Worm (Caenorhabditis elegans) whole organism, L4 larva: Measurements from ENCODE around the gene cyn-9.

Experiments used
- F37D6.2 ChIP-seq: sonication (generic microtip); optimal IDR thresholded peaks from 2 replicates; lab custom pipeline; 2016; ENCODE audit warnings: mild to moderate bottlenecking, missing genetic modification characterization, missing compliant biosample characterization
- F49E8.2 ChIP-seq: sonication (generic microtip); optimal IDR thresholded peaks from 2 replicates; lab custom pipeline; 2016; ENCODE audit warnings: missing compliant biosample characterization, mild to moderate bottlenecking, missing genetic modification characterization, borderline replicate concordance
- R02D3.7 ChIP-seq: fragments of 150-350 bp; sonication (generic microtip); optimal IDR thresholded peaks from 3 replicates; lab custom pipeline; 2014; ENCODE audit warnings: missing biosample characterization, missing genetic modification characterization
- Y105C5A.15 ChIP-seq: fragments of 200-800 bp; sonication (Bioruptor generic); IDR thresholded peaks from 2 replicates; pipeline ENCODE4 v1.3.6; 2022; ENCODE audit warnings: missing genetic modification characterization, missing compliant biosample characterization
- Y48G9A.11 ChIP-seq: fragments of 200-800 bp; sonication (Bioruptor generic); IDR thresholded peaks from 2 replicates; pipeline ENCODE4 v1.3.6; 2022; ENCODE audit warnings: missing genetic modification reagents, missing genetic modification characterization, missing compliant biosample characterization
- Y5F2A.4 ChIP-seq: fragments of 200-800 bp; sonication (Bioruptor generic); optimal IDR thresholded peaks from 2 replicates; lab custom pipeline; 2018; ENCODE audit warnings: mild to moderate bottlenecking, missing genetic modification characterization, missing compliant biosample characterization
- Y75B8A.6 ChIP-seq: fragments of 200-800 bp; sonication (Bioruptor generic); IDR thresholded peaks from 2 replicates; pipeline ENCODE4 v1.3.6; 2022; ENCODE audit warnings: missing genetic modification reagents, missing genetic modification characterization, missing compliant biosample characterization
- arid-1 ChIP-seq: fragments of 200-800 bp; sonication (Bioruptor generic); conservative IDR thresholded peaks from 2 replicates; pipeline ENCODE4 v1.3.6; 2022; ENCODE audit warnings: missing genetic modification reagents, missing genetic modification characterization, missing compliant biosample characterization
- ceh-20 ChIP-seq: fragments of 200-800 bp; sonication (Bioruptor generic); IDR thresholded peaks from 2 replicates; pipeline ENCODE4 v1.3.6; 2022; ENCODE audit warnings: missing genetic modification reagents, missing genetic modification characterization, missing compliant biosample characterization
- ceh-32 ChIP-seq: sonication (generic microtip); optimal IDR thresholded peaks from 2 replicates; lab custom pipeline; 2016; ENCODE audit warnings: mild to moderate bottlenecking, missing genetic modification characterization, missing compliant biosample characterization; ENCODE audit not compliant: poor library complexity
- ceh-44 ChIP-seq: fragments of 200-800 bp; sonication (Bioruptor generic); IDR thresholded peaks from 2 replicates; pipeline ENCODE4 v1.3.6; 2022; ENCODE audit warnings: missing genetic modification reagents, missing genetic modification characterization, missing compliant biosample characterization
- ceh-62 ChIP-seq: sonication (generic microtip); optimal IDR thresholded peaks from 2 replicates; lab custom pipeline; 2017; ENCODE audit warnings: missing biosample characterization, missing genetic modification characterization
- cey-2 ChIP-seq: sonication (generic microtip); optimal IDR thresholded peaks from 3 replicates; lab custom pipeline; 2017; ENCODE audit warnings: missing genetic modification characterization, mild to moderate bottlenecking, missing compliant biosample characterization, antibody characterized with exemption, borderline replicate concordance; ENCODE audit not compliant: insufficient read depth
- ctbp-1 ChIP-seq: fragments of 200-800 bp; sonication (Bioruptor generic); IDR thresholded peaks from 2 replicates; pipeline ENCODE4 v1.3.6; 2022; ENCODE audit warnings: missing genetic modification reagents, missing genetic modification characterization, missing compliant biosample characterization
- daf-12 ChIP-seq: fragments of 150-350 bp; optimal IDR thresholded peaks from 2 replicates; lab custom pipeline; 2014; ENCODE audit warnings: missing biosample characterization, missing genetic modification reagents, missing genetic modification characterization
- daf-16 ChIP-seq, 3 experiments: sonication (generic microtip); optimal IDR thresholded peaks; 2 replicates each; lab custom pipeline; 2016 to 2017; ENCODE audit warnings: missing genetic modification characterization in 3 of 3, missing genetic modification reagents in 3 of 3, mild to moderate bottlenecking in 2 of 3, missing compliant biosample characterization in 2 of 3, missing biosample characterization in 1 of 3, moderate library complexity in 1 of 3
- daf-8 ChIP-seq: fragments of 200-800 bp; sonication (Bioruptor generic); IDR thresholded peaks from 2 replicates; pipeline ENCODE4 v1.3.6; 2022; ENCODE audit warnings: missing genetic modification characterization, missing compliant biosample characterization
- dmd-8 ChIP-seq: fragments of 200-800 bp; sonication (Bioruptor generic); IDR thresholded peaks from 2 replicates; pipeline ENCODE4 v1.3.6; 2022; ENCODE audit warnings: missing genetic modification characterization, missing compliant biosample characterization
- duxl-1 ChIP-seq: sonication (generic microtip); optimal IDR thresholded peaks from 2 replicates; lab custom pipeline; 2016; ENCODE audit warnings: mild to moderate bottlenecking, missing genetic modification characterization, moderate library complexity, missing compliant biosample characterization; ENCODE audit not compliant: poor library complexity
- egl-43 ChIP-seq: fragments of 200-800 bp; sonication (Bioruptor generic); IDR thresholded peaks from 2 replicates; pipeline ENCODE4 v1.3.6; 2022; ENCODE audit warnings: missing genetic modification reagents, missing genetic modification characterization, missing compliant biosample characterization
- fkh-10 ChIP-seq: fragments of 150-350 bp; optimal IDR thresholded peaks from 2 replicates; lab custom pipeline; 2014; ENCODE audit warnings: missing biosample characterization, missing genetic modification reagents, missing genetic modification characterization
- hif-1 ChIP-seq, 2 experiments: sonication (generic microtip); optimal IDR thresholded peaks; 2 replicates each; lab custom pipeline; 2016 to 2017; ENCODE audit warnings: missing compliant biosample characterization in 2 of 2, missing genetic modification characterization in 2 of 2, missing genetic modification reagents in 2 of 2, missing genotype in 2 of 2, mild to moderate bottlenecking in 1 of 2
- hlh-11 ChIP-seq: fragments of 200-800 bp; sonication (Bioruptor generic); optimal IDR thresholded peaks from 2 replicates; lab custom pipeline; 2018; ENCODE audit warnings: mild to moderate bottlenecking, missing genetic modification characterization, missing compliant biosample characterization
- hlh-30 ChIP-seq: sonication (generic microtip); optimal IDR thresholded peaks from 2 replicates; lab custom pipeline; 2017; ENCODE audit warnings: antibody characterized with exemption, mild to moderate bottlenecking, missing genetic modification characterization, missing compliant biosample characterization; ENCODE audit not compliant: insufficient read depth
- jun-1 ChIP-seq: fragments of 150-350 bp; optimal IDR thresholded peaks from 2 replicates; lab custom pipeline; 2014; ENCODE audit warnings: missing biosample characterization, missing genetic modification reagents, missing genetic modification characterization
- lin-38 ChIP-seq: fragments of 200-800 bp; sonication (Bioruptor generic); IDR thresholded peaks from 2 replicates; pipeline ENCODE4 v1.3.6; 2022; ENCODE audit warnings: missing genetic modification reagents, missing genetic modification characterization, missing compliant biosample characterization
- lin-39 ChIP-seq: fragments of 150-350 bp; optimal IDR thresholded peaks from 2 replicates; lab custom pipeline; 2014; ENCODE audit warnings: missing biosample characterization, missing genetic modification reagents, missing genetic modification characterization
- lsy-2 ChIP-seq, 2 experiments: fragments of 150-350 bp in 1 of 2; sonication (generic microtip) in 1 of 2; optimal IDR thresholded peaks; 2 replicates each; lab custom pipeline; 2014 to 2017; ENCODE audit warnings: missing biosample characterization in 2 of 2, missing genetic modification characterization in 2 of 2
- madf-5 ChIP-seq, 2 experiments: fragments of 200-800 bp; sonication (Bioruptor generic); IDR thresholded peaks; 2 replicates each; pipeline ENCODE4 v1.3.6; 2022; ENCODE audit warnings: missing compliant biosample characterization in 2 of 2, missing genetic modification characterization in 2 of 2
- mdl-1 ChIP-seq, 2 experiments: fragments of 150-350 bp in 1 of 2; sonication (generic microtip) in 1 of 2; optimal IDR thresholded peaks; 2 replicates each; lab custom pipeline; 2014 to 2017; ENCODE audit warnings: missing biosample characterization in 2 of 2, missing genetic modification characterization in 2 of 2
- mep-1 ChIP-seq: fragments of 150-350 bp; sonication (generic microtip); optimal IDR thresholded peaks from 3 replicates; lab custom pipeline; 2014; ENCODE audit warnings: missing biosample characterization, missing genetic modification characterization
- nhr-10 ChIP-seq: fragments of 150-350 bp; optimal IDR thresholded peaks from 2 replicates; lab custom pipeline; 2014; ENCODE audit warnings: missing biosample characterization, missing genetic modification characterization
- nhr-11 ChIP-seq: fragments of 150-350 bp; optimal IDR thresholded peaks from 2 replicates; lab custom pipeline; 2014; ENCODE audit warnings: missing biosample characterization, missing genetic modification characterization
- nhr-111 ChIP-seq: fragments of 200-800 bp; sonication (Bioruptor generic); optimal IDR thresholded peaks from 2 replicates; lab custom pipeline; 2018; ENCODE audit warnings: mild to moderate bottlenecking, missing genetic modification characterization, missing compliant biosample characterization
- nhr-25 ChIP-seq: sonication (generic microtip); optimal IDR thresholded peaks from 2 replicates; lab custom pipeline; 2017; ENCODE audit warnings: missing genetic modification characterization, mild to moderate bottlenecking, missing compliant biosample characterization, antibody characterized with exemption, moderate library complexity, borderline replicate concordance; ENCODE audit not compliant: insufficient read depth
- nhr-41 ChIP-seq: fragments of 200-800 bp; sonication (Bioruptor generic); IDR thresholded peaks from 2 replicates; pipeline ENCODE4 v1.3.6; 2022; ENCODE audit warnings: missing genetic modification reagents, missing genetic modification characterization, missing compliant biosample characterization
- rbr-2 ChIP-seq: sonication (generic microtip); optimal IDR thresholded peaks from 2 replicates; lab custom pipeline; 2016; ENCODE audit warnings: missing genotype, missing genetic modification characterization, missing compliant biosample characterization
- saeg-2 ChIP-seq: fragments of 200-800 bp; sonication (Bioruptor generic); IDR thresholded peaks from 2 replicates; pipeline ENCODE4 v1.3.6; 2022; ENCODE audit warnings: missing genetic modification reagents, missing genetic modification characterization, missing compliant biosample characterization
- sdz-12 ChIP-seq: fragments of 200-800 bp; sonication (Bioruptor generic); optimal IDR thresholded peaks from 2 replicates; lab custom pipeline; 2018; ENCODE audit warnings: mild to moderate bottlenecking, missing genetic modification characterization, missing compliant biosample characterization
- set-16 ChIP-seq: fragments of 200-800 bp; sonication (Bioruptor generic); IDR thresholded peaks from 2 replicates; pipeline ENCODE4 v1.3.6; 2022; ENCODE audit warnings: missing genetic modification reagents, missing genetic modification characterization, missing compliant biosample characterization
- skn-1 ChIP-seq: fragments of 150-350 bp; optimal IDR thresholded peaks from 2 replicates; lab custom pipeline; 2014; ENCODE audit warnings: missing biosample characterization, missing genetic modification characterization
- spr-1 ChIP-seq: sonication (generic microtip); optimal IDR thresholded peaks from 2 replicates; lab custom pipeline; 2016; ENCODE audit warnings: mild to moderate bottlenecking, missing genetic modification characterization, missing compliant biosample characterization
- spr-3 ChIP-seq: fragments of 200-800 bp; sonication (Bioruptor generic); optimal IDR thresholded peaks from 2 replicates; lab custom pipeline; 2018; ENCODE audit warnings: mild to moderate bottlenecking, missing genetic modification characterization, missing compliant biosample characterization
- unc-130 ChIP-seq: sonication (generic microtip); optimal IDR thresholded peaks from 2 replicates; lab custom pipeline; 2016; ENCODE audit warnings: missing genetic modification reagents, missing genetic modification characterization, missing compliant biosample characterization
- unc-62 ChIP-seq, 3 experiments: fragments of 150-350 bp in 1 of 3; sonication (generic microtip); optimal IDR thresholded peaks in 2 of 3; peaks in 1 of 3; 1 replicate in 1 of 3; 2 replicates in 2 of 3; lab custom pipeline; 2014 to 2017; ENCODE audit warnings: missing biosample characterization in 3 of 3, missing genetic modification characterization in 3 of 3, missing genetic modification reagents in 3 of 3, missing genotype in 1 of 3
- zag-1 ChIP-seq: fragments of 150-350 bp; optimal IDR thresholded peaks from 2 replicates; lab custom pipeline; 2014; ENCODE audit warnings: missing biosample characterization, missing genetic modification characterization
- zip-11 ChIP-seq: fragments of 200-800 bp; sonication (Bioruptor generic); IDR thresholded peaks from 2 replicates; pipeline ENCODE4 v1.3.6; 2022; ENCODE audit warnings: missing genetic modification characterization, missing compliant biosample characterization
- ztf-11 ChIP-seq: fragments of 150-350 bp; optimal IDR thresholded peaks from 2 replicates; lab custom pipeline; 2014; ENCODE audit warnings: missing biosample characterization, missing genetic modification characterization

Gene cyn-9

ce11 chrIII:3679083-3679482 lies 20.4 kb downstream of the cyn-9 start:
- TF ChIP-seq ceh-62 (tag; lab: Kevin White, UChicago) (no peak), nhr-25 (no peak), lsy-2 (tag; optimal IDR thresholded peaks at IDR 0.05; lab: Kevin White, UChicago) (no peak), unc-62 (GFP tag; optimal IDR thresholded peaks at IDR 0.05 in 1 of 2; lab: Kevin White, UChicago) (peak in 1 of 2 experiments; percentile 94), unc-62 (tag; optimal IDR thresholded peaks at IDR 0.05; lab: Kevin White, UChicago) (no peak)

ce11 chrIII:3677378-3677777 lies 22.1 kb downstream of the cyn-9 start:
- TF ChIP-seq spr-3 (GFP tag; lab: Kevin White, UChicago) (no peak), set-16 (GFP tag; lab: Robert Waterston, UW) (no peak), ctbp-1 (GFP tag; lab: Robert Waterston, UW) (peak; percentile 80), ztf-11 (tag; lab: Kevin White, UChicago) (no peak), mep-1 (peak; percentile 74), lin-38 (GFP tag; lab: Robert Waterston, UW) (0 out of 2 replicates have a peak, but pooled peaks have one; percentile 18), daf-8 (no peak), Y75B8A.6 (GFP tag; lab: Robert Waterston, UW) (no peak), sdz-12 (GFP tag; lab: Kevin White, UChicago) (no peak), unc-130 (no peak), R02D3.7 (no peak), dmd-8 (GFP tag; lab: Robert Waterston, UW) (no peak), lin-39 (peak; percentile 61), nhr-10 (tag; lab: Kevin White, UChicago) (no peak), hif-1 (tag; optimal IDR thresholded peaks at IDR 0.05; lab: Kevin White, UChicago) (peak in 1 of 2 experiments; percentile 65), egl-43 (GFP tag; lab: Robert Waterston, UW) (peak; percentile 72), ceh-44 (no peak), daf-16 (GFP tag; optimal IDR thresholded peaks at IDR 0.05; lab: Kevin White, UChicago) (peak in 1 of 2 experiments; percentile 59), daf-16 (tag; optimal IDR thresholded peaks at IDR 0.05; lab: Kevin White, UChicago) (no peak), hlh-11 (tag; lab: Kevin White, UChicago) (peak; percentile 78), duxl-1 (tag; lab: Kevin White, UChicago) (no peak), saeg-2 (peak; percentile 9; the same call in 1 of the 2 replicates), nhr-41 (GFP tag; lab: Robert Waterston, UW) (no peak), spr-1 (tag; lab: Kevin White, UChicago) (no peak), Y48G9A.11 (GFP tag; lab: Robert Waterston, UW) (no peak), madf-5 (GFP tag; IDR thresholded peaks at IDR 0.05; lab: Robert Waterston, UW) (no peak), cey-2 (tag; lab: Kevin White, UChicago) (no peak), ceh-32 (tag; lab: Kevin White, UChicago) (no peak), zag-1 (tag; lab: Kevin White, UChicago) (no peak), Y105C5A.15 (GFP tag; lab: Robert Waterston, UW) (no peak), daf-12 (tag; lab: Kevin White, UChicago) (no peak), F49E8.2 (tag; lab: Kevin White, UChicago) (no peak), ceh-20 (GFP tag; lab: Robert Waterston, UW) (0 out of 2 replicates have a peak, but pooled peaks have one; percentile 52), F37D6.2 (tag; lab: Kevin White, UChicago) (peak; percentile 43), skn-1 (tag; lab: Kevin White, UChicago) (no peak), hlh-30 (tag; lab: Kevin White, UChicago) (peak; percentile 73), rbr-2 (tag; lab: Kevin White, UChicago) (peak; percentile 85), mdl-1 (tag; optimal IDR thresholded peaks at IDR 0.05; lab: Kevin White, UChicago) (peak in 1 of 2 experiments; percentile 56), jun-1 (tag; lab: Kevin White, UChicago) (no peak), arid-1 (GFP tag; lab: Robert Waterston, UW) (no peak), Y5F2A.4 (no peak), nhr-11 (tag; lab: Kevin White, UChicago) (peak; percentile 32), nhr-111 (GFP tag; lab: Kevin White, UChicago) (no peak), fkh-10 (GFP tag; lab: Kevin White, UChicago) (peak; percentile 93), zip-11 (GFP tag; lab: Robert Waterston, UW) (no peak)
